Fruit fly (Drosophila melanogaster) whole organism, embryonic: Measurements from ENCODE around the gene Ripalpha.

Experiments
- Atf6 ChIP-seq: fragments of 200-800 bp; sonication (Bioruptor generic); IDR thresholded peaks from 2 replicates; pipeline ENCODE4 v1.3.6; 2022; ENCODE audit warnings: missing biosample characterization, missing genetic modification characterization
- CG10654 ChIP-seq: fragments of 200-800 bp; sonication (Bioruptor generic); optimal IDR thresholded peaks from 2 replicates; lab custom pipeline; 2016; ENCODE audit warnings: missing biosample characterization, missing genetic modification characterization
- CG11398 ChIP-seq: fragments of 200-800 bp; sonication (Bioruptor generic); optimal IDR thresholded peaks from 2 replicates; lab custom pipeline; 2016; ENCODE audit warnings: missing biosample characterization, missing genetic modification characterization
- CG11696 ChIP-seq: fragments of 200-800 bp; sonication (Bioruptor generic); IDR thresholded peaks from 2 replicates; pipeline ENCODE4 v1.3.6; 2022; ENCODE audit warnings: missing biosample characterization, missing genetic modification characterization
- CG1233 ChIP-seq: fragments of 200-800 bp; sonication (Bioruptor generic); optimal IDR thresholded peaks from 4 replicates; lab custom pipeline; 2018; ENCODE audit warnings: missing biosample characterization, mild to moderate bottlenecking, missing genetic modification characterization
- CG12659 ChIP-seq: fragments of 200-800 bp; sonication (Bioruptor generic); optimal IDR thresholded peaks from 3 replicates; lab custom pipeline; 2017; ENCODE audit warnings: mild to moderate bottlenecking, missing biosample characterization, missing genetic modification reagents, missing genetic modification characterization
- CG12942 ChIP-seq: fragments of 200-800 bp; sonication (Bioruptor generic); optimal IDR thresholded peaks from 3 replicates; lab custom pipeline; 2016; ENCODE audit warnings: missing biosample characterization, missing genetic modification characterization
- CG13624 ChIP-seq: fragments of 200-800 bp; sonication (Bioruptor generic); optimal IDR thresholded peaks from 2 replicates; lab custom pipeline; 2016; ENCODE audit warnings: missing biosample characterization, missing genetic modification characterization
- CG14667 ChIP-seq: fragments of 200-800 bp; sonication (Bioruptor generic); IDR thresholded peaks from 2 replicates; pipeline ENCODE4 v1.3.6; 2022; ENCODE audit warnings: missing biosample characterization, missing genetic modification characterization
- CG15479 ChIP-seq: fragments of 200-800 bp; sonication (Bioruptor generic); optimal IDR thresholded peaks from 3 replicates; lab custom pipeline; 2019; ENCODE audit warnings: missing biosample characterization, mild to moderate bottlenecking, missing genetic modification characterization, moderate library complexity
- CG17568 ChIP-seq: fragments of 200-800 bp; sonication (Bioruptor generic); optimal IDR thresholded peaks from 2 replicates; lab custom pipeline; 2018; ENCODE audit warnings: missing biosample characterization, mild to moderate bottlenecking, missing genetic modification characterization, moderate library complexity
- CG18262 ChIP-seq: fragments of 200-800 bp; optimal IDR thresholded peaks from 3 replicates; lab custom pipeline; 2019; ENCODE audit warnings: missing biosample characterization, mild to moderate bottlenecking, missing genetic modification characterization, moderate library complexity
- CG18764 ChIP-seq: fragments of 200-800 bp; sonication (Bioruptor generic); optimal IDR thresholded peaks from 3 replicates; lab custom pipeline; 2016; ENCODE audit warnings: missing biosample characterization, missing genetic modification characterization
- CG2129 ChIP-seq: fragments of 200-800 bp; sonication (Bioruptor generic); IDR thresholded peaks from 2 replicates; pipeline ENCODE4 v1.3.6; 2022; ENCODE audit warnings: missing biosample characterization, missing genetic modification characterization; ENCODE audit not compliant: partially characterized antibody
- CG2202 ChIP-seq: fragments of 200-800 bp; sonication (Bioruptor generic); optimal IDR thresholded peaks from 2 replicates; lab custom pipeline; 2018; ENCODE audit warnings: missing biosample characterization, mild to moderate bottlenecking, missing genetic modification characterization
- CG33213 ChIP-seq: fragments of 200-800 bp; sonication (Bioruptor generic); optimal IDR thresholded peaks from 3 replicates; lab custom pipeline; 2016; ENCODE audit warnings: missing biosample characterization, missing genetic modification characterization
- CG34376 ChIP-seq: fragments of 200-800 bp; sonication (Bioruptor generic); optimal IDR thresholded peaks from 2 replicates; lab custom pipeline; 2018; ENCODE audit warnings: missing biosample characterization, mild to moderate bottlenecking, missing genetic modification characterization
- CG34422 ChIP-seq: fragments of 200-800 bp; sonication (Bioruptor generic); IDR thresholded peaks from 3 replicates; pipeline ENCODE4 v1.3.6; 2022; ENCODE audit warnings: missing biosample characterization, missing genetic modification characterization
- CG4707 ChIP-seq: fragments of 200-800 bp; sonication (Bioruptor generic); optimal IDR thresholded peaks from 2 replicates; lab custom pipeline; 2018; ENCODE audit warnings: missing biosample characterization, mild to moderate bottlenecking, missing genetic modification characterization, moderate library complexity
- CG6254 ChIP-seq: fragments of 200-800 bp; sonication (Bioruptor generic); optimal IDR thresholded peaks from 3 replicates; lab custom pipeline; 2017; ENCODE audit warnings: mild to moderate bottlenecking, missing biosample characterization, missing genetic modification reagents, missing genetic modification characterization
- CG7271 ChIP-seq: fragments of 200-800 bp; sonication (Bioruptor generic); optimal IDR thresholded peaks from 2 replicates; lab custom pipeline; 2018; ENCODE audit warnings: missing biosample characterization, mild to moderate bottlenecking, missing genetic modification characterization, moderate library complexity
- CG8290 ChIP-seq, 3 experiments: fragments of 200-800 bp; sonication (Bioruptor generic); optimal IDR thresholded peaks; 2 replicates each; lab custom pipeline; 2016 to 2019; ENCODE audit warnings: missing biosample characterization in 3 of 3, missing genetic modification characterization in 3 of 3, mild to moderate bottlenecking in 2 of 3, moderate library complexity in 1 of 3
- CG9215 ChIP-seq: fragments of 200-800 bp; sonication (Bioruptor generic); IDR thresholded peaks from 2 replicates; pipeline ENCODE4 v1.3.6; 2022; ENCODE audit warnings: missing biosample characterization, missing genetic modification characterization
- CG9727 ChIP-seq: fragments of 200-800 bp; sonication (Bioruptor generic); optimal IDR thresholded peaks from 3 replicates; lab custom pipeline; 2017; ENCODE audit warnings: missing biosample characterization, mild to moderate bottlenecking, missing genetic modification characterization
- CkIIα-i1 ChIP-seq: fragments of 200-800 bp; sonication (Bioruptor generic); IDR thresholded peaks from 2 replicates; pipeline ENCODE4 v1.3.6; 2022; ENCODE audit warnings: missing biosample characterization, missing genetic modification characterization
- CrebB ChIP-seq: fragments of 200-800 bp; sonication (Bioruptor generic); optimal IDR thresholded peaks from 3 replicates; lab custom pipeline; 2018; ENCODE audit warnings: missing biosample characterization, mild to moderate bottlenecking, missing genetic modification characterization
- Elba2 ChIP-seq: fragments of 200-800 bp; sonication (Bioruptor generic); optimal IDR thresholded peaks from 3 replicates; lab custom pipeline; 2016; ENCODE audit warnings: missing biosample characterization, missing genetic modification characterization
- Med ChIP-seq: fragments of 200-800 bp; sonication (Bioruptor generic); peaks from one replicate; lab custom pipeline; 2016; ENCODE audit warnings: missing biosample characterization, missing genetic modification characterization, mild to moderate bottlenecking, inconsistent platforms, moderate library complexity
- Mrtf ChIP-seq: fragments of 200-800 bp; sonication (Bioruptor generic); IDR thresholded peaks from 3 replicates; pipeline ENCODE4 v1.3.6; 2022; ENCODE audit warnings: missing biosample characterization, missing genetic modification characterization
- Sry-δ ChIP-seq: fragments of 200-800 bp; sonication (Bioruptor generic); optimal IDR thresholded peaks from 2 replicates; lab custom pipeline; 2016; ENCODE audit warnings: missing biosample characterization, missing genetic modification characterization
- Trl ChIP-seq, 3 experiments: fragments of >200 bp in 2 of 3; fragments of 200-800 bp in 1 of 3; sonication (Bioruptor generic) in 1 of 3; optimal IDR thresholded peaks; 2 replicates in 1 of 3; 3 replicates in 2 of 3; lab custom pipeline; 2016 to 2017; ENCODE audit warnings: missing biosample characterization in 1 of 3, missing genetic modification characterization in 1 of 3
- ara ChIP-seq: fragments of 200-800 bp; sonication (Bioruptor generic); IDR thresholded peaks from 2 replicates; pipeline ENCODE4 v1.3.6; 2022; ENCODE audit warnings: missing biosample characterization, missing genetic modification characterization
- az2 ChIP-seq: fragments of 200-800 bp; sonication (Bioruptor generic); optimal IDR thresholded peaks from 3 replicates; lab custom pipeline; 2016; ENCODE audit warnings: missing biosample characterization, missing genetic modification characterization
- cas ChIP-seq: fragments of 200-800 bp; sonication (Bioruptor generic); IDR thresholded peaks from 2 replicates; pipeline ENCODE4 v1.3.6; 2022; ENCODE audit warnings: missing biosample characterization, missing genetic modification characterization
- cg ChIP-seq: fragments of 200-800 bp; sonication (Bioruptor generic); optimal IDR thresholded peaks from 3 replicates; lab custom pipeline; 2019; ENCODE audit warnings: missing biosample characterization, mild to moderate bottlenecking, missing genetic modification characterization, moderate library complexity
- chm ChIP-seq: fragments of 200-800 bp; sonication (Bioruptor generic); IDR thresholded peaks from 2 replicates; pipeline ENCODE4 v1.3.6; 2022; ENCODE audit warnings: missing biosample characterization, missing genetic modification characterization
- crp ChIP-seq, 2 experiments: fragments of 200-800 bp; sonication (Bioruptor generic); optimal IDR thresholded peaks; 2 replicates in 1 of 2; 3 replicates in 1 of 2; lab custom pipeline; 2017; ENCODE audit warnings: missing biosample characterization in 2 of 2, missing genetic modification characterization in 2 of 2, mild to moderate bottlenecking in 1 of 2, moderate library complexity in 1 of 2
- gce ChIP-seq: fragments of 200-800 bp; sonication (Bioruptor generic); IDR thresholded peaks from 3 replicates; pipeline ENCODE4 v1.3.6; 2022; ENCODE audit warnings: missing biosample characterization, missing genetic modification characterization
- gsb ChIP-seq: fragments of 200-800 bp; sonication (Bioruptor generic); IDR thresholded peaks from 2 replicates; pipeline ENCODE4 v1.3.6; 2022; ENCODE audit warnings: missing biosample characterization, missing genetic modification characterization
- h ChIP-seq: fragments of >200 bp; optimal IDR thresholded peaks from 2 replicates; lab custom pipeline; 2017
- hkb ChIP-seq, 2 experiments: fragments of 200-800 bp in 1 of 2; fragments of >200 bp in 1 of 2; sonication (Bioruptor generic) in 1 of 2; IDR thresholded peaks in 1 of 2; optimal IDR thresholded peaks in 1 of 2; 2 replicates each; pipeline versions ENCODE4 v1.3.6 to Lab custom; 2017 to 2022; ENCODE audit warnings: missing biosample characterization in 1 of 2, missing genetic modification characterization in 1 of 2
- klu ChIP-seq: fragments of 200-800 bp; sonication (Bioruptor generic); IDR thresholded peaks from 2 replicates; pipeline ENCODE4 v1.3.6; 2022; ENCODE audit warnings: missing biosample characterization, missing genetic modification characterization
- knrl ChIP-seq: fragments of 200-800 bp; sonication (Bioruptor generic); IDR thresholded peaks from 3 replicates; pipeline ENCODE4 v1.3.6; 2022; ENCODE audit warnings: missing biosample characterization, missing genetic modification characterization; ENCODE audit not compliant: partially characterized antibody
- lola ChIP-seq, 3 experiments: fragments of >200 bp in 2 of 3; fragments of 200-800 bp in 1 of 3; sonication (Bioruptor generic) in 1 of 3; optimal IDR thresholded peaks; 2 replicates each; lab custom pipeline; 2017 to 2019; ENCODE audit warnings: missing biosample characterization in 3 of 3, missing genetic modification characterization in 3 of 3, mild to moderate bottlenecking in 1 of 3, moderate library complexity in 1 of 3
- onecut ChIP-seq: fragments of 200-800 bp; sonication (Bioruptor generic); IDR thresholded peaks from 2 replicates; pipeline ENCODE4 v1.3.6; 2022; ENCODE audit warnings: missing biosample characterization, missing genetic modification characterization
- row ChIP-seq: fragments of 200-800 bp; sonication (Bioruptor generic); IDR thresholded peaks from 3 replicates; pipeline ENCODE4 v1.3.6; 2022; ENCODE audit warnings: missing biosample characterization, missing genetic modification characterization
- toy ChIP-seq: fragments of 200-800 bp; sonication (Bioruptor generic); IDR thresholded peaks from 2 replicates; pipeline ENCODE4 v1.3.6; 2022; ENCODE audit warnings: missing biosample characterization, missing genetic modification characterization
- ttk ChIP-seq: fragments of 200-800 bp; sonication (Bioruptor generic); IDR thresholded peaks from 2 replicates; pipeline ENCODE4 v2.1.2; 2022; ENCODE audit warnings: missing biosample characterization, missing genetic modification characterization
- wdn ChIP-seq: fragments of 200-800 bp; sonication (Bioruptor generic); IDR thresholded peaks from 2 replicates; pipeline ENCODE4 v1.3.6; 2022; ENCODE audit warnings: missing biosample characterization, missing genetic modification characterization
- wek ChIP-seq: fragments of 200-800 bp; sonication (Bioruptor generic); optimal IDR thresholded peaks from 3 replicates; lab custom pipeline; 2018; ENCODE audit warnings: missing biosample characterization, mild to moderate bottlenecking, missing genetic modification characterization, moderate library complexity

Gene Ripalpha

DNA sequence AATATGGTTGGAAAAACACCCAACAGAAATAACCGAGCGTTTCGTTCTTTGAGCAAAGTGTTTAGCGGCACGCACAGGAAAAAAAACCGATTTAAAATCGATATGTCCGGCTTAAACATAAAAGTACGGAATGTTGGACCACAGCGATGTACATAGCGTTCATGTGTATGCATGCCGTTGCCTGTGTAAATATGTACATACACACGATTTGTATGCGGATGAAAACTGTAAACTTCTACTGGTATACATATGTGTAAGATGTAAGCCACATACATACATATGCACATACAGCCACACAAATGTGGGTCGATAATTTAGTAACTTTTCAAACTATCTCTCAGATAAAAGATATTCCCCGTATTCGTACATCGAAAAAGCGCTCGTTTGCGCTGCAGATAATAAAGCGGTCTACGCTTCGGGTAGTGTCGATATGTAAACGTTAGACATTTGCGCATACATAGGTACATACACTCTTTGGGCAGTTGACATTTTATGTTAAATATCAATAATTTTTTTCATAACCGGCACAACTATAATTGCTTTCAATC lies 49.0 kb upstream of the Ripalpha start (continued):
- TF ChIP-seq CG18262 (peak; percentile 23), CG15479 (peak; percentile 81), cas (no peak), CG18764 (GFP tag; lab: Kevin White, UChicago) (no peak), CG6254 (GFP tag; lab: Kevin White, UChicago) (peak; percentile 11), lola (GFP tag; optimal IDR thresholded peaks at IDR 0.05; lab: Kevin White, UChicago) (peak in 1 of 3 experiments; percentile 51), CrebB (peak; percentile 64), CG34376 (GFP tag; lab: Kevin White, UChicago) (peak; percentile 80), CG10654 (GFP tag; lab: Kevin White, UChicago) (no peak), CG8290 (GFP tag; optimal IDR thresholded peaks at IDR 0.05; lab: Kevin White, UChicago) (peak; percentile 15), CG8290 (tag; optimal IDR thresholded peaks at IDR 0.05; lab: Kevin White, UChicago) (peak in 1 of 2 experiments; percentile 73), Trl (optimal IDR thresholded peaks at IDR 0.05; lab: Kevin White, UChicago) (no peak), Trl (GFP tag; optimal IDR thresholded peaks at IDR 0.05; lab: Kevin White, UChicago) (no peak), CG14667 (GFP tag; lab: Robert Waterston, UW) (no peak), az2 (GFP tag; lab: Kevin White, UChicago) (no peak), CG7271 (tag; lab: Kevin White, UChicago) (no peak), cg (GFP tag; lab: Kevin White, UChicago) (peak; percentile 79), CG11696 (GFP tag; lab: Robert Waterston, UW) (no peak), Atf6 (GFP tag; lab: Robert Waterston, UW) (no peak; the same call in 1 of the 2 replicates), hkb (optimal IDR thresholded peaks at IDR 0.05; lab: Kevin White, UChicago) (no peak), hkb (GFP tag; IDR thresholded peaks at IDR 0.05; lab: Robert Waterston, UW) (peak; percentile 42; the same call in 1 of the 2 replicates), row (GFP tag; lab: Robert Waterston, UW) (no peak), ara (no peak), klu (GFP tag; lab: Robert Waterston, UW) (no peak), chm (GFP tag; lab: Robert Waterston, UW) (peak; percentile 80), Mrtf (GFP tag; lab: Robert Waterston, UW) (no peak), Sry-δ (GFP tag; lab: Kevin White, UChicago) (no peak), CG13624 (GFP tag; lab: Kevin White, UChicago) (no peak), CG2202 (tag; lab: Kevin White, UChicago) (peak; percentile 30), gce (GFP tag; lab: Robert Waterston, UW) (no peak), Elba2 (GFP tag; lab: Kevin White, UChicago) (no peak), CG9215 (GFP tag; lab: Robert Waterston, UW) (no peak), CG34422 (GFP tag; lab: Robert Waterston, UW) (0 out of 3 replicates have a peak, but pooled peaks have one; percentile 39), onecut (GFP tag; lab: Robert Waterston, UW) (peak; percentile 80), h (lab: Kevin White, UChicago) (no peak), CG11398 (GFP tag; lab: Kevin White, UChicago) (no peak), wdn (GFP tag; lab: Robert Waterston, UW) (no peak), CG2129 (GFP tag; lab: Robert Waterston, UW) (no peak), CG9727 (no peak), ttk (GFP tag; lab: Robert Waterston, UW) (no peak), CG4707 (GFP tag; lab: Kevin White, UChicago) (peak; percentile 60), wek (GFP tag; lab: Kevin White, UChicago) (peak; percentile 70), CkIIα-i1 (GFP tag; lab: Robert Waterston, UW) (no peak), toy (GFP tag; lab: Robert Waterston, UW) (no peak), CG17568 (GFP tag; lab: Kevin White, UChicago) (peak; percentile 66), knrl (GFP tag; lab: Robert Waterston, UW) (no peak), gsb (GFP tag; lab: Robert Waterston, UW) (no peak), CG12659 (GFP tag; lab: Kevin White, UChicago) (peak; percentile 1), CG33213 (peak; percentile 41), crp (GFP tag; optimal IDR thresholded peaks at IDR 0.05; lab: Kevin White, UChicago) (no peak), Med (peak; percentile 73), CG12942 (no peak), CG1233 (GFP tag; lab: Kevin White, UChicago) (peak; percentile 78)
